Worm (Caenorhabditis elegans) whole organism, dauer: Measurements from ENCODE around the gene nmat-1.

Source experiments
- unc-62 ChIP-seq: sonication (generic microtip); optimal IDR thresholded peaks from 2 replicates; lab custom pipeline; 2017; ENCODE audit warnings: missing biosample characterization, missing genetic modification reagents, missing genetic modification characterization

Gene nmat-1

ce11 chrX:12001600-12001999, 16.2 kb downstream of the nmat-1 start:
- TF ChIP-seq unc-62 (GFP tag; lab: Kevin White, UChicago), result no peak

- TF ChIP-seq unc-62 (GFP tag; lab: Kevin White, UChicago), result no peak
These were observed 18.3 kb downstream of the nmat-1 start for ce11 chrX:11999573-11999972.

ce11 chrX:11996606-11997005, 21.2 kb downstream of the nmat-1 start:
- TF ChIP-seq unc-62 (GFP tag; lab: Kevin White, UChicago), result no peak

- TF ChIP-seq unc-62 (GFP tag; lab: Kevin White, UChicago), result no peak
These were observed 23.4 kb downstream of the nmat-1 start, which contains the start of gene C49F5.7 for ce11 chrX:11994484-11994883. TSS of gene C49F5.7 (plus strand) at chrX:11994784.

ce11 chrX:11993327-11993726, 24.5 kb downstream of the nmat-1 start:
- TF ChIP-seq unc-62 (GFP tag; lab: Kevin White, UChicago), result no peak

ce11 chrX:11992778-11993177, 25.1 kb downstream of the nmat-1 start:
- no peak for TF ChIP-seq unc-62 (GFP tag; lab: Kevin White, UChicago)

ce11 chrX:11992246-11992645, 25.6 kb downstream of the nmat-1 start:
- TF ChIP-seq unc-62 (GFP tag; lab: Kevin White, UChicago), result no peak

ce11 chrX:11987900-11988364, 29.9 kb downstream of the nmat-1 start, which contains the start of gene C49F5.6:
TSS of gene C49F5.6 (plus strand) at chrX:11988314.
- TF ChIP-seq unc-62 (GFP tag; lab: Kevin White, UChicago), result no peak

ce11 chrX:11985887-11986286, 32.0 kb downstream of the nmat-1 start, which contains the start of gene C49F5.5:
TSS of gene C49F5.5 (plus strand) at chrX:11986187.
- TF ChIP-seq unc-62 (GFP tag; lab: Kevin White, UChicago), result no peak

ce11 chrX:11983576-11984061, 34.2 kb downstream of the nmat-1 start, which contains the start of gene C49F5.3:
TSS of gene C49F5.3 (minus strand) at chrX:11983626.
- no peak for TF ChIP-seq unc-62 (GFP tag; lab: Kevin White, UChicago)

ce11 chrX:11982065-11982464, 35.8 kb downstream of the nmat-1 start, which contains the start of gene nhr-167:
TSS of gene nhr-167 (minus strand) at chrX:11982085.
- no peak for TF ChIP-seq unc-62 (GFP tag; lab: Kevin White, UChicago)

- TF ChIP-seq unc-62 (GFP tag; lab: Kevin White, UChicago), result no peak
These were observed 43.2 kb downstream of the nmat-1 start, which contains the start of gene set-6 for ce11 chrX:11974629-11975085. TSS of gene set-6 (minus strand) at chrX:11974679.

- no peak for TF ChIP-seq unc-62 (GFP tag; lab: Kevin White, UChicago)
These were observed 46.5 kb downstream of the nmat-1 start for ce11 chrX:11971323-11971722.

ce11 chrX:11969554-11969953, 48.3 kb downstream of the nmat-1 start:
- no peak for TF ChIP-seq unc-62 (GFP tag; lab: Kevin White, UChicago)

ce11 chrX:11969085-11969484, 48.8 kb downstream of the nmat-1 start:
- no peak for TF ChIP-seq unc-62 (GFP tag; lab: Kevin White, UChicago)

- no peak for TF ChIP-seq unc-62 (GFP tag; lab: Kevin White, UChicago)
These were observed 49.7 kb downstream of the nmat-1 start for ce11 chrX:11968024-11968598.

- TF ChIP-seq unc-62 (GFP tag; lab: Kevin White, UChicago), result no peak
These were observed 50.8 kb downstream of the nmat-1 start for ce11 chrX:11967034-11967433.
